Fruit fly (Drosophila melanogaster): ENCODE measurements around the gene Pgant2.

- TF ChIP-seq psq (optimal IDR thresholded peaks at IDR 0.05) (no peak), Myc (optimal IDR thresholded peaks at IDR 0.05) (no peak), ttk (optimal IDR thresholded peaks at IDR 0.05) (no peak), h (optimal IDR thresholded peaks at IDR 0.05) (no peak), insv (optimal IDR thresholded peaks at IDR 0.05) (no peak), Sin3A (optimal IDR thresholded peaks at IDR 0.05) (no peak)
These were observed 23.2 kb upstream of the Pgant2 start, which contains the start of gene Snx1 for dm6 chr2L:3449555-3450320.
